Fruit fly (Drosophila melanogaster) whole organism, embryonic: Measurements from ENCODE around the gene CG3662.

ENCODE experiments used
- B-H1 ChIP-seq: fragments of 200-800 bp; sonication (Bioruptor generic); IDR thresholded peaks from 3 replicates; pipeline ENCODE4 v1.3.6; 2022; ENCODE audit warnings: missing biosample characterization, missing genetic modification characterization
- CG10147 ChIP-seq: fragments of 200-800 bp; sonication (Bioruptor generic); optimal IDR thresholded peaks from 2 replicates; lab custom pipeline; 2019; ENCODE audit warnings: missing biosample characterization, mild to moderate bottlenecking, missing genetic modification characterization, moderate library complexity
- CG12104 ChIP-seq: fragments of 200-800 bp; sonication (Bioruptor generic); optimal IDR thresholded peaks from 3 replicates; lab custom pipeline; 2016; ENCODE audit warnings: missing biosample characterization, missing genetic modification characterization
- CG12744 ChIP-seq: fragments of 200-800 bp; sonication (Bioruptor generic); optimal IDR thresholded peaks from 2 replicates; lab custom pipeline; 2016; ENCODE audit warnings: missing biosample characterization, missing genetic modification characterization
- CG12769 ChIP-seq: fragments of 200-800 bp; sonication (Bioruptor generic); optimal IDR thresholded peaks from 2 replicates; lab custom pipeline; 2019; ENCODE audit warnings: missing biosample characterization, mild to moderate bottlenecking, missing genetic modification characterization, moderate library complexity
- CG13123 ChIP-seq: fragments of 200-800 bp; sonication (Bioruptor generic); optimal IDR thresholded peaks from 2 replicates; lab custom pipeline; 2016; ENCODE audit warnings: missing biosample characterization, missing genetic modification characterization
- CG13894 ChIP-seq: fragments of 200-800 bp; sonication (Bioruptor generic); optimal IDR thresholded peaks from 3 replicates; lab custom pipeline; 2018; ENCODE audit warnings: missing biosample characterization, mild to moderate bottlenecking, missing genetic modification characterization, moderate library complexity
- CG17568 ChIP-seq: fragments of 200-800 bp; sonication (Bioruptor generic); optimal IDR thresholded peaks from 2 replicates; lab custom pipeline; 2018; ENCODE audit warnings: missing biosample characterization, mild to moderate bottlenecking, missing genetic modification characterization, moderate library complexity
- CG1792 ChIP-seq: fragments of 200-800 bp; sonication (Bioruptor generic); optimal IDR thresholded peaks from 2 replicates; lab custom pipeline; 2016; ENCODE audit warnings: missing biosample characterization, missing genetic modification characterization
- CG2712 ChIP-seq: fragments of 200-800 bp; optimal IDR thresholded peaks from 3 replicates; lab custom pipeline; 2019; ENCODE audit warnings: missing biosample characterization, mild to moderate bottlenecking, missing genetic modification characterization, moderate library complexity
- CG30431 ChIP-seq: fragments of 200-800 bp; sonication (Bioruptor generic); optimal IDR thresholded peaks from 2 replicates; lab custom pipeline; 2017; ENCODE audit warnings: missing biosample characterization, missing genetic modification characterization
- CG3065 ChIP-seq: fragments of 200-800 bp; sonication (Bioruptor generic); optimal IDR thresholded peaks from 2 replicates; lab custom pipeline; 2016; ENCODE audit warnings: missing biosample characterization, missing genetic modification characterization
- CG34224 ChIP-seq: fragments of 200-800 bp; sonication (Bioruptor generic); IDR thresholded peaks from 3 replicates; pipeline ENCODE4 v1.3.6; 2022; ENCODE audit warnings: missing biosample characterization, missing genetic modification characterization; ENCODE audit not compliant: partially characterized antibody
- CG42726 ChIP-seq: fragments of 200-800 bp; sonication (Bioruptor generic); IDR thresholded peaks from 2 replicates; pipeline ENCODE4 v1.3.6; 2022; ENCODE audit warnings: missing biosample characterization, missing genetic modification characterization; ENCODE audit not compliant: partially characterized antibody
- CG4404 ChIP-seq: fragments of 200-800 bp; sonication (Bioruptor generic); IDR thresholded peaks from 2 replicates; pipeline ENCODE4 v1.3.6; 2022; ENCODE audit warnings: missing biosample characterization, missing genetic modification characterization
- CG5245 ChIP-seq: fragments of 200-800 bp; sonication (Bioruptor generic); optimal IDR thresholded peaks from 3 replicates; lab custom pipeline; 2016; ENCODE audit warnings: missing biosample characterization, missing genetic modification characterization
- CG6689 ChIP-seq: fragments of 200-800 bp; sonication (Bioruptor generic); IDR thresholded peaks from 2 replicates; pipeline ENCODE4 v1.3.6; 2022; ENCODE audit warnings: missing biosample characterization, missing genetic modification characterization
- CG8388 ChIP-seq: fragments of 200-800 bp; sonication (Bioruptor generic); optimal IDR thresholded peaks from 2 replicates; lab custom pipeline; 2019; ENCODE audit warnings: missing biosample characterization, mild to moderate bottlenecking, missing genetic modification characterization, moderate library complexity
- CkIIα-i1 ChIP-seq: fragments of 200-800 bp; sonication (Bioruptor generic); IDR thresholded peaks from 2 replicates; pipeline ENCODE4 v1.3.6; 2022; ENCODE audit warnings: missing biosample characterization, missing genetic modification characterization
- Doc3 ChIP-seq: fragments of 200-800 bp; sonication (Bioruptor generic); IDR thresholded peaks from 3 replicates; pipeline ENCODE4 v1.3.6; 2022; ENCODE audit warnings: missing biosample characterization, missing genetic modification characterization; ENCODE audit not compliant: partially characterized antibody
- Dp ChIP-seq: fragments of 200-800 bp; sonication (Bioruptor generic); optimal IDR thresholded peaks from 2 replicates; lab custom pipeline; 2018; ENCODE audit warnings: missing biosample characterization, mild to moderate bottlenecking, missing genetic modification characterization, moderate library complexity
- E2f1 ChIP-seq: fragments of 200-800 bp; sonication (Bioruptor generic); IDR thresholded peaks from 2 replicates; pipeline ENCODE4 v1.3.6; 2022; ENCODE audit warnings: missing biosample characterization, missing genetic modification characterization
- H15 ChIP-seq: fragments of 200-800 bp; sonication (Bioruptor generic); IDR thresholded peaks from 3 replicates; pipeline ENCODE4 v1.3.6; 2022; ENCODE audit warnings: missing biosample characterization, missing genetic modification characterization
- Hsf ChIP-seq: fragments of 200-800 bp; sonication (Bioruptor generic); optimal IDR thresholded peaks from 3 replicates; lab custom pipeline; 2016; ENCODE audit warnings: missing biosample characterization, missing genetic modification characterization
- Lhr ChIP-seq: fragments of 200-800 bp; sonication (Bioruptor generic); optimal IDR thresholded peaks from 3 replicates; lab custom pipeline; 2017; ENCODE audit warnings: mild to moderate bottlenecking, missing biosample characterization, missing genetic modification reagents, missing genetic modification characterization
- Meics ChIP-seq: fragments of 200-800 bp; sonication (Bioruptor generic); optimal IDR thresholded peaks from 2 replicates; lab custom pipeline; 2017; ENCODE audit warnings: missing biosample characterization, mild to moderate bottlenecking, missing genetic modification characterization
- Mes4 ChIP-seq: fragments of 200-800 bp; sonication (Bioruptor generic); optimal IDR thresholded peaks from 2 replicates; lab custom pipeline; 2016; ENCODE audit warnings: missing biosample characterization, missing genetic modification characterization
- Neu2 ChIP-seq: fragments of 200-800 bp; sonication (Bioruptor generic); optimal IDR thresholded peaks from 3 replicates; lab custom pipeline; 2016; ENCODE audit warnings: missing biosample characterization, missing genetic modification characterization, borderline replicate concordance
- Poxn ChIP-seq: fragments of 200-800 bp; sonication (Bioruptor generic); IDR thresholded peaks from 2 replicates; pipeline ENCODE4 v1.3.6; 2022; ENCODE audit warnings: missing biosample characterization, missing genetic modification characterization
- ac ChIP-seq: fragments of 200-800 bp; sonication (Bioruptor generic); optimal IDR thresholded peaks from 3 replicates; lab custom pipeline; 2017; ENCODE audit warnings: missing biosample characterization, mild to moderate bottlenecking, missing genetic modification characterization
- croc ChIP-seq: fragments of 200-800 bp; sonication (Bioruptor generic); conservative IDR thresholded peaks from 3 replicates; pipeline ENCODE4 v1.3.6; 2022; ENCODE audit warnings: missing biosample characterization, missing genetic modification characterization
- knrl ChIP-seq: fragments of 200-800 bp; sonication (Bioruptor generic); IDR thresholded peaks from 3 replicates; pipeline ENCODE4 v1.3.6; 2022; ENCODE audit warnings: missing biosample characterization, missing genetic modification characterization; ENCODE audit not compliant: partially characterized antibody
- lmd ChIP-seq: fragments of 200-800 bp; sonication (Bioruptor generic); IDR thresholded peaks from 2 replicates; pipeline ENCODE4 v1.3.6; 2022; ENCODE audit warnings: missing biosample characterization, missing genetic modification characterization
- luna ChIP-seq: fragments of 200-800 bp; sonication (Bioruptor generic); optimal IDR thresholded peaks from 2 replicates; lab custom pipeline; 2016; ENCODE audit warnings: missing biosample characterization, missing genetic modification characterization
- mam ChIP-seq: fragments of 200-800 bp; sonication (Bioruptor generic); optimal IDR thresholded peaks from 3 replicates; lab custom pipeline; 2016; ENCODE audit warnings: missing biosample characterization, missing genetic modification characterization
- odd ChIP-seq: fragments of 200-800 bp; sonication (Bioruptor generic); optimal IDR thresholded peaks from 2 replicates; lab custom pipeline; 2017; ENCODE audit warnings: missing biosample characterization, mild to moderate bottlenecking, missing genetic modification characterization
- pan ChIP-seq, 4 experiments: fragments of >200 bp in 3 of 4; fragments of 200-800 bp in 1 of 4; sonication (Bioruptor generic) in 1 of 4; optimal IDR thresholded peaks in 3 of 4; IDR thresholded peaks in 1 of 4; 2 replicates each; pipeline versions ENCODE4 v1.3.6 to Lab custom; 2017 to 2022; ENCODE audit warnings: missing biosample characterization in 2 of 4, missing genetic modification characterization in 2 of 4, mixed read lengths in 1 of 4
- ranshi ChIP-seq: fragments of 200-800 bp; sonication (Bioruptor generic); IDR thresholded peaks from 2 replicates; pipeline ENCODE4 v1.3.6; 2022; ENCODE audit warnings: missing biosample characterization, missing genetic modification characterization
- ro ChIP-seq: fragments of 200-800 bp; sonication (Bioruptor generic); IDR thresholded peaks from 2 replicates; pipeline ENCODE4 v1.3.6; 2022; ENCODE audit warnings: missing biosample characterization, missing genetic modification characterization
- salm ChIP-seq: fragments of 200-800 bp; sonication (Bioruptor generic); optimal IDR thresholded peaks from 2 replicates; lab custom pipeline; 2018; ENCODE audit warnings: missing biosample characterization, mild to moderate bottlenecking, missing genetic modification characterization
- sima ChIP-seq: fragments of 200-800 bp; sonication (Bioruptor generic); optimal IDR thresholded peaks from 2 replicates; lab custom pipeline; 2016; ENCODE audit warnings: missing biosample characterization, missing genetic modification characterization
- slbo ChIP-seq: fragments of 200-800 bp; sonication (Bioruptor generic); IDR thresholded peaks from 2 replicates; pipeline ENCODE4 v1.3.6; 2022; ENCODE audit warnings: missing biosample characterization, missing genetic modification characterization
- sr ChIP-seq: fragments of 200-800 bp; sonication (Bioruptor generic); IDR thresholded peaks from 3 replicates; pipeline ENCODE4 v1.3.6; 2022; ENCODE audit warnings: missing biosample characterization, missing genetic modification characterization
- ssp ChIP-seq: fragments of 200-800 bp; sonication (Bioruptor generic); IDR thresholded peaks from 2 replicates; pipeline ENCODE4 v1.3.6; 2022; ENCODE audit warnings: missing biosample characterization, missing genetic modification characterization
- tio ChIP-seq: fragments of 200-800 bp; sonication (Bioruptor generic); optimal IDR thresholded peaks from 2 replicates; lab custom pipeline; 2017; ENCODE audit warnings: missing biosample characterization, missing genetic modification characterization, inconsistent platforms
- ttk ChIP-seq: fragments of 200-800 bp; sonication (Bioruptor generic); IDR thresholded peaks from 2 replicates; pipeline ENCODE4 v2.1.2; 2022; ENCODE audit warnings: missing biosample characterization, missing genetic modification characterization
- tup ChIP-seq: fragments of 200-800 bp; sonication (Bioruptor generic); optimal IDR thresholded peaks from 2 replicates; lab custom pipeline; 2016; ENCODE audit warnings: missing biosample characterization, mild to moderate bottlenecking, missing genetic modification characterization, moderate library complexity
- unc-4 ChIP-seq: fragments of 200-800 bp; sonication (Bioruptor generic); IDR thresholded peaks from 2 replicates; pipeline ENCODE4 v1.3.6; 2022; ENCODE audit warnings: missing biosample characterization, missing genetic modification characterization; ENCODE audit not compliant: partially characterized antibody
- usp ChIP-seq: fragments of >200 bp; optimal IDR thresholded peaks from 2 replicates; lab custom pipeline; 2017; ENCODE audit warnings: missing biosample characterization, missing genetic modification characterization
- wdn ChIP-seq: fragments of 200-800 bp; sonication (Bioruptor generic); IDR thresholded peaks from 2 replicates; pipeline ENCODE4 v1.3.6; 2022; ENCODE audit warnings: missing biosample characterization, missing genetic modification characterization

The CG3662 gene

dm6 chr2L:867899-868605 is 47.0 kb downstream of the CG3662 start, which contains the start of gene aru (continued):
- TF ChIP-seq ac (GFP tag; lab: Kevin White, UChicago) (peak; percentile 3), CG8388 (peak; percentile 10), ranshi (GFP tag; lab: Robert Waterston, UW) (peak; percentile 32; the same call in 1 of the 2 replicates), Mes4 (no peak), luna (GFP tag; lab: Kevin White, UChicago) (no peak), CG5245 (GFP tag; lab: Kevin White, UChicago) (peak; percentile 2), usp (no peak), CG17568 (peak; percentile 67), croc (GFP tag; lab: Robert Waterston, UW) (no peak), CG12769 (peak; percentile 14), Neu2 (GFP tag; lab: Kevin White, UChicago) (no peak), CG6689 (GFP tag; lab: Robert Waterston, UW) (no peak), CkIIα-i1 (GFP tag; lab: Robert Waterston, UW) (no peak), E2f1 (GFP tag; lab: Robert Waterston, UW) (no peak), salm (tag; lab: Kevin White, UChicago) (no peak), mam (GFP tag; lab: Kevin White, UChicago) (no peak), CG13894 (tag; lab: Kevin White, UChicago) (peak; percentile 38), CG10147 (GFP tag; lab: Kevin White, UChicago) (no peak), Dp (GFP tag; lab: Kevin White, UChicago) (no peak), odd (no peak), CG1792 (no peak), lmd (GFP tag; lab: Robert Waterston, UW) (no peak), Meics (GFP tag; lab: Kevin White, UChicago) (peak; percentile 39), ro (no peak), B-H1 (GFP tag; lab: Robert Waterston, UW) (no peak; the same call in 2 of the 3 replicates), ttk (GFP tag; lab: Robert Waterston, UW) (no peak), CG42726 (GFP tag; lab: Robert Waterston, UW) (no peak; the same call in 1 of the 2 replicates), CG4404 (GFP tag; lab: Robert Waterston, UW) (no peak), wdn (GFP tag; lab: Robert Waterston, UW) (no peak), CG12744 (GFP tag; lab: Kevin White, UChicago) (no peak), pan (optimal IDR thresholded peaks at IDR 0.05; lab: Kevin White, UChicago) (no peak), pan (GFP tag; optimal IDR thresholded peaks at IDR 0.05 in 1 of 2, IDR thresholded peaks at IDR 0.05 in 1 of 2) (no peak), CG12104 (GFP tag; lab: Kevin White, UChicago) (no peak), CG30431 (GFP tag; lab: Kevin White, UChicago) (no peak), H15 (GFP tag; lab: Robert Waterston, UW) (no peak), knrl (GFP tag; lab: Robert Waterston, UW) (no peak), CG2712 (tag; lab: Kevin White, UChicago) (peak; percentile 55), ssp (GFP tag; lab: Robert Waterston, UW) (no peak), slbo (no peak), Poxn (GFP tag; lab: Robert Waterston, UW) (no peak), Doc3 (GFP tag; lab: Robert Waterston, UW) (no peak), tio (no peak), CG13123 (GFP tag; lab: Kevin White, UChicago) (no peak), CG3065 (no peak), unc-4 (GFP tag; lab: Robert Waterston, UW) (0 out of 2 replicates have a peak, but pooled peaks have one; percentile 13), sima (GFP tag; lab: Kevin White, UChicago) (no peak), sr (GFP tag; lab: Robert Waterston, UW) (no peak), Hsf (GFP tag; lab: Kevin White, UChicago) (no peak), tup (GFP tag; lab: Kevin White, UChicago) (no peak), CG34224 (GFP tag; lab: Robert Waterston, UW) (no peak), Lhr (GFP tag; lab: Kevin White, UChicago) (no peak)
